Fruit fly (Drosophila melanogaster): ENCODE data around the gene CG4880.

DNA sequence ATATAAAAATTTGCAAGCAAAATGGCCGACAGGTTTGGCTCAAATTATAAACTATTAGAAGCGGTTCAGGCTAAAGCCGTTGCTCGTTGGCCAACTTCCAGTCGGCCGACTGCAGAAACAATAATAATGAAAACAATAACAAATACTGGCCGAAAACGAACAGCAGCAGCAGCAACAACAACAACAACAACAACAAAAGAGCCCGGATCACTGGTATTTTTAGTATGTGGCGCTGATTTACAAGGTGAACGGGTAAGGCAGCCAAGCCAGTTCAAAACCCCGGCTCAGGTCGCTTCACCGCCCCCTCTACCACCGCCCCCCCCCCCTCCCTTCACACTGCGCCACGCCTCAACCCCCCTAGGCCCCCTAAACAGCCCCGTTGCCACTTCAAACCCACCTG lies 13.7 kb downstream of the CG4880 start:
- TF ChIP-seq CG34367 (tag; optimal IDR thresholded peaks at IDR 0.05) (no peak), gl (tag; optimal IDR thresholded peaks at IDR 0.05) (no peak), CG13204 (GFP tag; optimal IDR thresholded peaks at IDR 0.05) (no peak), EcR (GFP tag; optimal IDR thresholded peaks at IDR 0.05) (peak; percentile 60), CG32121 (GFP tag; IDR thresholded peaks at IDR 0.05) (0 out of 2 replicates have a peak, but pooled peaks have one; percentile 1), Pif1B (GFP tag; optimal IDR thresholded peaks at IDR 0.05) (no peak), CG17806 (tag; optimal IDR thresholded peaks at IDR 0.05) (no peak), CG10348 (GFP tag; IDR thresholded peaks at IDR 0.05) (no peak), CG15710 (tag; optimal IDR thresholded peaks at IDR 0.05) (no peak)

Data from whole organism, pupa.